Worm (Caenorhabditis elegans) whole organism, L2 larva: ENCODE measurements around the gene pptr-1.
A peak's percentile ranks its signal among the peaks of the same experiment; 100 is the strongest.

ENCODE experiments used
- C34F6.9 ChIP-seq: fragments of 150-350 bp; optimal IDR thresholded peaks from 2 replicates; lab custom pipeline; 2014; ENCODE audit warnings: missing biosample characterization, missing genetic modification characterization
- F13H6.1 ChIP-seq: sonication (generic microtip); optimal IDR thresholded peaks from 2 replicates; lab custom pipeline; 2016; ENCODE audit warnings: missing genetic modification characterization, missing compliant biosample characterization
- R02D3.7 ChIP-seq: fragments of 150-350 bp; optimal IDR thresholded peaks from 2 replicates; lab custom pipeline; 2014; ENCODE audit warnings: missing biosample characterization, missing genetic modification characterization
- Y55F3AM.14 ChIP-seq: fragments of 200-800 bp; sonication (Bioruptor generic); optimal IDR thresholded peaks from 2 replicates; lab custom pipeline; 2018; ENCODE audit warnings: mild to moderate bottlenecking, missing genetic modification characterization, missing compliant biosample characterization
- ZK546.5 ChIP-seq: sonication (generic microtip); optimal IDR thresholded peaks from 2 replicates; lab custom pipeline; 2017; ENCODE audit warnings: missing biosample characterization, missing genetic modification characterization
- aly-2 ChIP-seq: fragments of 150-350 bp; optimal IDR thresholded peaks from 2 replicates; lab custom pipeline; 2014; ENCODE audit warnings: missing biosample characterization, missing genetic modification characterization
- ama-1 ChIP-seq: fragments of 150-350 bp; optimal IDR thresholded peaks from 2 replicates; lab custom pipeline; 2018; ENCODE audit warnings: inconsistent platforms
- blmp-1 ChIP-seq: sonication (generic microtip); optimal IDR thresholded peaks from 2 replicates; lab custom pipeline; 2017; ENCODE audit warnings: missing genetic modification characterization, mild to moderate bottlenecking, missing compliant biosample characterization, antibody characterized with exemption, moderate library complexity; ENCODE audit not compliant: insufficient read depth
- ceh-16 ChIP-seq: fragments of 150-350 bp; optimal IDR thresholded peaks from 2 replicates; lab custom pipeline; 2014; ENCODE audit warnings: missing biosample characterization, missing genetic modification characterization
- ceh-82 ChIP-seq: fragments of 150-350 bp; optimal IDR thresholded peaks from 2 replicates; lab custom pipeline; 2014; ENCODE audit warnings: missing biosample characterization, missing genetic modification characterization
- crh-2 ChIP-seq: sonication (generic microtip); optimal IDR thresholded peaks from 2 replicates; lab custom pipeline; 2017; ENCODE audit warnings: missing biosample characterization, missing genetic modification characterization
- dmd-4 ChIP-seq: sonication (generic microtip); optimal IDR thresholded peaks from 2 replicates; lab custom pipeline; 2017; ENCODE audit warnings: missing biosample characterization, missing genetic modification characterization
- egl-27 ChIP-seq: sonication (generic microtip); optimal IDR thresholded peaks from 3 replicates; lab custom pipeline; 2017; ENCODE audit warnings: missing biosample characterization, missing genetic modification reagents, missing genetic modification characterization
- elt-1 ChIP-seq: fragments of 150-350 bp; optimal IDR thresholded peaks from 2 replicates; lab custom pipeline; 2014; ENCODE audit warnings: missing biosample characterization, missing genetic modification characterization
- elt-3 ChIP-seq: sonication (generic microtip); optimal IDR thresholded peaks from 2 replicates; lab custom pipeline; 2017; ENCODE audit warnings: missing biosample characterization, missing genetic modification characterization
- fos-1 ChIP-seq: fragments of 150-350 bp; optimal IDR thresholded peaks from 2 replicates; lab custom pipeline; 2014; ENCODE audit warnings: missing biosample characterization, missing genetic modification characterization
- gmeb-1 ChIP-seq: fragments of 150-350 bp; optimal IDR thresholded peaks from 2 replicates; lab custom pipeline; 2014; ENCODE audit warnings: missing biosample characterization, missing genetic modification characterization
- lin-11 ChIP-seq: fragments of 150-350 bp; sonication (generic microtip); optimal IDR thresholded peaks from 2 replicates; lab custom pipeline; 2014; ENCODE audit warnings: missing biosample characterization, missing genetic modification characterization, inconsistent platforms, mixed read lengths
- lin-13 ChIP-seq: fragments of 150-350 bp; optimal IDR thresholded peaks from 2 replicates; lab custom pipeline; 2014; ENCODE audit warnings: missing biosample characterization, missing genetic modification reagents, missing genetic modification characterization
- lin-39 ChIP-seq: fragments of 150-350 bp; optimal IDR thresholded peaks from 2 replicates; lab custom pipeline; 2014; ENCODE audit warnings: missing biosample characterization, missing genetic modification reagents, missing genetic modification characterization
- lsy-2 ChIP-seq, 2 experiments: fragments of 150-350 bp in 1 of 2; sonication (generic microtip) in 1 of 2; optimal IDR thresholded peaks; 2 replicates each; lab custom pipeline; 2014 to 2017; ENCODE audit warnings: missing biosample characterization in 2 of 2, missing genetic modification characterization in 2 of 2
- mab-5 ChIP-seq: fragments of 150-350 bp; optimal IDR thresholded peaks from 2 replicates; lab custom pipeline; 2014; ENCODE audit warnings: missing biosample characterization, missing genetic modification characterization
- mbf-1 ChIP-seq: sonication (generic microtip); optimal IDR thresholded peaks from 2 replicates; lab custom pipeline; 2017; ENCODE audit warnings: missing biosample characterization, missing genetic modification characterization
- mdl-1 ChIP-seq, 2 experiments: fragments of 150-350 bp in 1 of 2; sonication (generic microtip) in 1 of 2; optimal IDR thresholded peaks; 2 replicates each; lab custom pipeline; 2017; ENCODE audit warnings: missing biosample characterization in 2 of 2, missing genetic modification characterization in 2 of 2
- nhr-10 ChIP-seq: sonication (generic microtip); optimal IDR thresholded peaks from 2 replicates; lab custom pipeline; 2017; ENCODE audit warnings: missing biosample characterization, missing genetic modification characterization
- nhr-11 ChIP-seq: fragments of 150-350 bp; optimal IDR thresholded peaks from 2 replicates; lab custom pipeline; 2014; ENCODE audit warnings: missing biosample characterization, missing genetic modification characterization
- nhr-12 ChIP-seq: fragments of 150-350 bp; optimal IDR thresholded peaks from 2 replicates; lab custom pipeline; 2014; ENCODE audit warnings: missing biosample characterization, missing genetic modification characterization
- nhr-129 ChIP-seq: fragments of 150-350 bp; optimal IDR thresholded peaks from 2 replicates; lab custom pipeline; 2014; ENCODE audit warnings: missing biosample characterization, missing genetic modification characterization
- nhr-21 ChIP-seq: fragments of 150-350 bp; optimal IDR thresholded peaks from 2 replicates; lab custom pipeline; 2014; ENCODE audit warnings: missing biosample characterization, missing genetic modification characterization
- nhr-23 ChIP-seq: fragments of 150-350 bp; optimal IDR thresholded peaks from 2 replicates; lab custom pipeline; 2014; ENCODE audit warnings: missing biosample characterization, missing genetic modification reagents, missing genetic modification characterization
- nhr-237 ChIP-seq: fragments of 150-350 bp; optimal IDR thresholded peaks from 2 replicates; lab custom pipeline; 2014; ENCODE audit warnings: missing biosample characterization, missing genetic modification characterization
- nhr-25 ChIP-seq: fragments of 150-350 bp; sonication (generic microtip); optimal IDR thresholded peaks from 3 replicates; lab custom pipeline; 2014; ENCODE audit warnings: missing biosample characterization, missing genetic modification characterization
- nhr-6 ChIP-seq: fragments of 150-350 bp; optimal IDR thresholded peaks from 2 replicates; lab custom pipeline; 2014; ENCODE audit warnings: missing biosample characterization, missing genetic modification characterization
- nhr-77 ChIP-seq: fragments of 150-350 bp; optimal IDR thresholded peaks from 2 replicates; lab custom pipeline; 2014; ENCODE audit warnings: missing biosample characterization, missing genetic modification characterization
- peb-1 ChIP-seq: fragments of 150-350 bp; optimal IDR thresholded peaks from 2 replicates; lab custom pipeline; 2014; ENCODE audit warnings: missing biosample characterization, missing genetic modification characterization
- sem-4 ChIP-seq: fragments of 150-350 bp; optimal IDR thresholded peaks from 2 replicates; lab custom pipeline; 2014; ENCODE audit warnings: missing biosample characterization, missing genetic modification reagents, missing genetic modification characterization
- skn-1 ChIP-seq: sonication (generic microtip); optimal IDR thresholded peaks from 2 replicates; lab custom pipeline; 2017; ENCODE audit warnings: missing biosample characterization, missing genetic modification characterization
- sma-3 ChIP-seq: sonication (generic microtip); optimal IDR thresholded peaks from 2 replicates; lab custom pipeline; 2016; ENCODE audit warnings: missing genetic modification reagents, missing genetic modification characterization, missing compliant biosample characterization
- sma-9 ChIP-seq, 2 experiments: fragments of 150-350 bp in 1 of 2; sonication (generic microtip) in 1 of 2; optimal IDR thresholded peaks; 2 replicates each; lab custom pipeline; 2014 to 2016; ENCODE audit warnings: missing genetic modification characterization in 2 of 2, mild to moderate bottlenecking in 1 of 2, missing biosample characterization in 1 of 2, missing compliant biosample characterization in 1 of 2, missing genetic modification reagents in 1 of 2, moderate library complexity in 1 of 2
- snpc-4 ChIP-seq: fragments of 150-350 bp; optimal IDR thresholded peaks from 2 replicates; lab custom pipeline; 2014; ENCODE audit warnings: missing biosample characterization, missing genetic modification characterization
- unc-39 ChIP-seq: fragments of 150-350 bp; optimal IDR thresholded peaks from 2 replicates; lab custom pipeline; 2014; ENCODE audit warnings: missing biosample characterization, missing genetic modification characterization
- unc-55 ChIP-seq: fragments of 150-350 bp; sonication (generic microtip); optimal IDR thresholded peaks from 3 replicates; lab custom pipeline; 2014; ENCODE audit warnings: missing biosample characterization, missing genetic modification reagents, missing genetic modification characterization
- unc-62 ChIP-seq: fragments of 150-350 bp; optimal IDR thresholded peaks from 2 replicates; lab custom pipeline; 2014; ENCODE audit warnings: missing biosample characterization, missing genetic modification reagents, missing genetic modification characterization
- zag-1 ChIP-seq: fragments of 150-350 bp; optimal IDR thresholded peaks from 2 replicates; lab custom pipeline; 2014; ENCODE audit warnings: missing biosample characterization, missing genetic modification characterization
- ztf-1 ChIP-seq: fragments of 200-800 bp; sonication (Bioruptor generic); conservative IDR thresholded peaks from 2 replicates; pipeline ENCODE4 v1.3.6; 2022; ENCODE audit warnings: missing genetic modification characterization, missing compliant biosample characterization
- ztf-11 ChIP-seq: sonication (generic microtip); optimal IDR thresholded peaks from 2 replicates; lab custom pipeline; 2017; ENCODE audit warnings: missing biosample characterization, missing genetic modification characterization
- ztf-4 ChIP-seq: fragments of 150-350 bp; optimal IDR thresholded peaks from 2 replicates; lab custom pipeline; 2014; ENCODE audit warnings: missing biosample characterization, missing genetic modification characterization

pptr-1 gene

DNA sequence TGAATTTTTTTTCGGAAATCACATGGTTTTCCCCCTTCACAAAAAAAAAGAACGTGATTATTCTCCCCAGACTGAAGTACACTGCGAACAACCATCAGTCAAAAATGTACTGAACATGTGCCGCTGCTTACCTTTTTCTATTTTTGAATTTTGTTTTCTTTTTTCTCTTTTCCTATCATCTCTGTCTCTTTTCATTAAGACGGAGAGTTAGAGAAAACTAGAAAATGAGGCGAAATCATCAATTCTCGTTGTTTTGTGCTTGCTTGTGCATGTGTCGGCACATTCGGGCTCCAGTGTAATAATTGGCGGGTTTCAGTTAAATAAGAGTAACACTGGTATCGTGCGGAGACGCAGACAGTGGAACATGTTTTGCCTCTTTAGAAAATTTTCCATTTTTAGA lies 5.0 kb upstream of the pptr-1 start:
- TF ChIP-seq lin-39 (no peak), nhr-10 (tag; lab: Kevin White, UChicago) (no peak), blmp-1 (tag; lab: Kevin White, UChicago) (no peak), elt-3 (tag; lab: Kevin White, UChicago) (no peak), nhr-129 (peak; percentile 68), nhr-77 (tag; lab: Kevin White, UChicago) (no peak), nhr-25 (tag; lab: Kevin White, UChicago) (no peak), aly-2 (tag; lab: Kevin White, UChicago) (no peak), nhr-12 (tag; lab: Kevin White, UChicago) (no peak), Y55F3AM.14 (GFP tag; lab: Kevin White, UChicago) (no peak), unc-55 (GFP tag; lab: Kevin White, UChicago) (peak; percentile 45), dmd-4 (no peak), egl-27 (tag; lab: Kevin White, UChicago) (no peak), C34F6.9 (tag; lab: Kevin White, UChicago) (peak; percentile 59), ama-1 (lab: Kevin White, UChicago) (no peak), zag-1 (tag; lab: Kevin White, UChicago) (no peak), snpc-4 (tag; lab: Kevin White, UChicago) (peak; percentile 57), sma-3 (no peak), F13H6.1 (peak; percentile 56), skn-1 (peak; percentile 34), crh-2 (tag; lab: Kevin White, UChicago) (no peak), sem-4 (tag; lab: Kevin White, UChicago) (no peak), nhr-23 (tag; lab: Kevin White, UChicago) (no peak), ztf-1 (GFP tag; lab: Robert Waterston, UW) (no peak), ztf-4 (tag; lab: Kevin White, UChicago) (no peak), nhr-237 (no peak), nhr-11 (tag; lab: Kevin White, UChicago) (no peak), lin-11 (no peak), elt-1 (no peak), gmeb-1 (tag; lab: Kevin White, UChicago) (peak; percentile 2), mdl-1 (tag; optimal IDR thresholded peaks at IDR 0.05; lab: Kevin White, UChicago) (peak in 1 of 2 experiments; percentile 64), unc-39 (tag; lab: Kevin White, UChicago) (no peak), lsy-2 (tag; optimal IDR thresholded peaks at IDR 0.05; lab: Kevin White, UChicago) (peak in 1 of 2 experiments; percentile 55), nhr-6 (tag; lab: Kevin White, UChicago) (no peak), peb-1 (no peak), sma-9 (GFP tag; optimal IDR thresholded peaks at IDR 0.05; lab: Kevin White, UChicago) (peak; percentile 70), sma-9 (tag; optimal IDR thresholded peaks at IDR 0.05; lab: Kevin White, UChicago) (no peak), nhr-21 (tag; lab: Kevin White, UChicago) (no peak)

DNA sequence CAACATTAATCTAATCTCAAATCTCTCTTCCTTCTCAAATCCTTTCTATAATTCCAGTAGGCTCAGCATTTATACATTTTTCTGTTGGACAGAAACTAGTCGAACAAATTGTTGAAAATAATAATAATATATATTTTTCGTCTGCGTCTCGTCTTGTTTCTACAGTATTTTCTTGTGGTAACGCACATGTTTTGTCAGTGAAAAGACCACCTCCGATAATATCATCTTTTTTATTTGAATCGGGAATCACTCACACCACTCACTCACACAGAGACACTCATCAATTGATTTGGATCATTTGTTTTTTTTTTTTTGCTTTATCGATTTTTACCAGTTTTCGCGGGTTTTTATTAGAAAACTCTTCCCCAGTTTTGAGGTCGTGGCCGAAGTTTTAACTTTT lies 2.6 kb upstream of the pptr-1 start:
- no peak for TF ChIP-seq R02D3.7 (tag; lab: Kevin White, UChicago)
- peak; percentile 3 for TF ChIP-seq nhr-129

DNA sequence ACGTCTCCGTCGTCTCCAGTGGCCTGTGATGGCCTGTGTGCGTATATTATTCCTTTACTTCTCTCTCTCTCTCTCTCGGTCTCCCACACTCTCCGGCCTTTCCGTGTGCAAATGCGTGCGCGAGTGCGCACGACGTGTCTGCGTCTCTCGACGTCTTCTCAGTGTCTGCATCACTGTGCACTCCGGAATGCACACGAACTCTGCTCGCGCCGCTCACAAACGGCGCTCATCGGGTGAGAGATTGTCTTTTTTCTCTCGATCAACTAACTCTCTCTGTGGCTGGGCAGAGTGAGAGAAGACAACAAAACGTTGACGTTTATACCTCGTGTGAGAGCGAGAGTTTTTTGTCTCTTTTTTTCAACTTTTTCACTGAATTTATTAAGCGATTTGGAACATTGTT lies 1.4 kb upstream of the pptr-1 start:
- TF ChIP-seq gmeb-1 (tag; lab: Kevin White, UChicago), result peak; percentile 76
- no peak for TF ChIP-seq unc-62 (GFP tag; lab: Kevin White, UChicago)
- peak; percentile 87 for TF ChIP-seq fos-1 (tag; lab: Kevin White, UChicago)
- TF ChIP-seq sma-3, result peak; percentile 87
- TF ChIP-seq lin-39, result no peak
- TF ChIP-seq ceh-82 (tag; lab: Kevin White, UChicago), result no peak
- no peak for TF ChIP-seq unc-39 (tag; lab: Kevin White, UChicago)
- peak; percentile 80 for TF ChIP-seq snpc-4 (tag; lab: Kevin White, UChicago)
- TF ChIP-seq ztf-1 (GFP tag; lab: Robert Waterston, UW), result no peak
- TF ChIP-seq mdl-1 (tag; optimal IDR thresholded peaks at IDR 0.05; lab: Kevin White, UChicago), result peak; percentile 85 to 87
- TF ChIP-seq lsy-2 (tag; optimal IDR thresholded peaks at IDR 0.05; lab: Kevin White, UChicago), result peak; percentile 57 to 88
- no peak for TF ChIP-seq dmd-4
- TF ChIP-seq elt-1, result no peak
- peak; percentile 67 for TF ChIP-seq ceh-16 (tag; lab: Kevin White, UChicago)
- peak; percentile 1 for TF ChIP-seq mab-5
- peak; percentile 80 for TF ChIP-seq egl-27 (tag; lab: Kevin White, UChicago)
- TF ChIP-seq nhr-77 (tag; lab: Kevin White, UChicago), result no peak
- TF ChIP-seq zag-1 (tag; lab: Kevin White, UChicago), result peak; percentile 80
- TF ChIP-seq R02D3.7 (tag; lab: Kevin White, UChicago), result no peak
- TF ChIP-seq aly-2 (tag; lab: Kevin White, UChicago), result no peak
- TF ChIP-seq nhr-11 (tag; lab: Kevin White, UChicago), result no peak
- TF ChIP-seq nhr-129, result peak; percentile 94
- no peak for TF ChIP-seq nhr-10 (tag; lab: Kevin White, UChicago)
- peak; percentile 30 for TF ChIP-seq ZK546.5 (tag; lab: Kevin White, UChicago)
- peak; percentile 92 for TF ChIP-seq sma-9 (GFP tag; optimal IDR thresholded peaks at IDR 0.05; lab: Kevin White, UChicago)
- TF ChIP-seq sma-9 (tag; optimal IDR thresholded peaks at IDR 0.05; lab: Kevin White, UChicago), result no peak
- TF ChIP-seq blmp-1 (tag; lab: Kevin White, UChicago), result peak; percentile 79
- peak; percentile 75 for TF ChIP-seq sem-4 (tag; lab: Kevin White, UChicago)
- peak; percentile 79 for TF ChIP-seq lin-13 (GFP tag; lab: Kevin White, UChicago)
- TF ChIP-seq nhr-6 (tag; lab: Kevin White, UChicago), result peak; percentile 74
- TF ChIP-seq crh-2 (tag; lab: Kevin White, UChicago), result peak; percentile 93
- TF ChIP-seq mbf-1, result no peak
- TF ChIP-seq nhr-23 (tag; lab: Kevin White, UChicago), result no peak
- peak; percentile 89 for TF ChIP-seq Y55F3AM.14 (GFP tag; lab: Kevin White, UChicago)
- no peak for TF ChIP-seq ztf-11
- peak; percentile 57 for TF ChIP-seq ztf-4 (tag; lab: Kevin White, UChicago)
